Fruit fly (Drosophila melanogaster) whole organism, embryonic: Measurements from ENCODE around the gene na.

Experiments
- CG10274 ChIP-seq: fragments of 200-800 bp; sonication (Bioruptor generic); optimal IDR thresholded peaks from 3 replicates; lab custom pipeline; 2017; ENCODE audit warnings: missing biosample characterization, mild to moderate bottlenecking, missing genetic modification characterization
- CG10462 ChIP-seq: fragments of 200-800 bp; sonication (Bioruptor generic); optimal IDR thresholded peaks from 2 replicates; lab custom pipeline; 2016; ENCODE audit warnings: missing biosample characterization, missing genetic modification characterization
- CG12155 ChIP-seq: fragments of 200-800 bp; sonication (Bioruptor generic); optimal IDR thresholded peaks from 3 replicates; lab custom pipeline; 2016; ENCODE audit warnings: missing biosample characterization, missing genetic modification characterization
- CG12299 ChIP-seq: fragments of 200-800 bp; sonication (Bioruptor generic); optimal IDR thresholded peaks from 2 replicates; lab custom pipeline; 2018; ENCODE audit warnings: missing biosample characterization, mild to moderate bottlenecking, missing genetic modification characterization
- CG12659 ChIP-seq: fragments of 200-800 bp; sonication (Bioruptor generic); optimal IDR thresholded peaks from 3 replicates; lab custom pipeline; 2017; ENCODE audit warnings: mild to moderate bottlenecking, missing biosample characterization, missing genetic modification reagents, missing genetic modification characterization
- CG14050 ChIP-seq: fragments of 200-800 bp; sonication (Bioruptor generic); IDR thresholded peaks from 3 replicates; pipeline ENCODE4 v1.3.6; 2022; ENCODE audit warnings: missing biosample characterization, missing genetic modification characterization
- CG14667 ChIP-seq: fragments of 200-800 bp; sonication (Bioruptor generic); IDR thresholded peaks from 2 replicates; pipeline ENCODE4 v1.3.6; 2022; ENCODE audit warnings: missing biosample characterization, missing genetic modification characterization
- CG18011 ChIP-seq: fragments of 200-800 bp; sonication (Bioruptor generic); optimal IDR thresholded peaks from 2 replicates; lab custom pipeline; 2017; ENCODE audit warnings: missing biosample characterization, missing genetic modification characterization, mild to moderate bottlenecking, moderate library complexity, missing genotype
- CG30403 ChIP-seq: fragments of 200-800 bp; sonication (Bioruptor generic); optimal IDR thresholded peaks from 3 replicates; lab custom pipeline; 2016; ENCODE audit warnings: missing biosample characterization, missing genetic modification characterization
- CG31441 ChIP-seq: fragments of 200-800 bp; sonication (Bioruptor generic); IDR thresholded peaks from 2 replicates; pipeline ENCODE4 v1.3.6; 2022; ENCODE audit warnings: missing biosample characterization, missing genetic modification characterization
- CG33557 ChIP-seq: fragments of 200-800 bp; sonication (Bioruptor generic); optimal IDR thresholded peaks from 2 replicates; lab custom pipeline; 2019; ENCODE audit warnings: missing biosample characterization, mild to moderate bottlenecking, missing genetic modification characterization, moderate library complexity
- CG6689 ChIP-seq: fragments of 200-800 bp; sonication (Bioruptor generic); IDR thresholded peaks from 2 replicates; pipeline ENCODE4 v1.3.6; 2022; ENCODE audit warnings: missing biosample characterization, missing genetic modification characterization
- CG7839 ChIP-seq: fragments of 200-800 bp; sonication (Bioruptor generic); optimal IDR thresholded peaks from 3 replicates; lab custom pipeline; 2018; ENCODE audit warnings: missing biosample characterization, mild to moderate bottlenecking, missing genetic modification characterization, moderate library complexity
- CG9437 ChIP-seq: fragments of 200-800 bp; sonication (Bioruptor generic); optimal IDR thresholded peaks from 2 replicates; lab custom pipeline; 2018; ENCODE audit warnings: missing biosample characterization, mild to moderate bottlenecking, missing genetic modification characterization
- CHES-1-like ChIP-seq: fragments of 200-800 bp; sonication (Bioruptor generic); optimal IDR thresholded peaks from 2 replicates; lab custom pipeline; 2016; ENCODE audit warnings: missing biosample characterization, missing genetic modification characterization
- Deaf1 ChIP-seq: fragments of 200-800 bp; optimal IDR thresholded peaks from 3 replicates; lab custom pipeline; 2019; ENCODE audit warnings: missing biosample characterization, mild to moderate bottlenecking, missing genetic modification characterization, moderate library complexity
- Doc3 ChIP-seq: fragments of 200-800 bp; sonication (Bioruptor generic); IDR thresholded peaks from 3 replicates; pipeline ENCODE4 v1.3.6; 2022; ENCODE audit warnings: missing biosample characterization, missing genetic modification characterization; ENCODE audit not compliant: partially characterized antibody
- ERR ChIP-seq: fragments of 200-800 bp; sonication (Bioruptor generic); optimal IDR thresholded peaks from 2 replicates; lab custom pipeline; 2016; ENCODE audit warnings: missing biosample characterization, missing genetic modification characterization
- Fer3 ChIP-seq: fragments of 200-800 bp; sonication (Bioruptor generic); optimal IDR thresholded peaks from 2 replicates; lab custom pipeline; 2018; ENCODE audit warnings: missing biosample characterization, mild to moderate bottlenecking, missing genetic modification characterization, moderate library complexity
- HLH4C ChIP-seq: fragments of 200-800 bp; sonication (Bioruptor generic); IDR thresholded peaks from 3 replicates; pipeline ENCODE4 v1.3.6; 2022; ENCODE audit warnings: missing biosample characterization, missing genetic modification characterization; ENCODE audit not compliant: partially characterized antibody
- Hmx ChIP-seq: fragments of 200-800 bp; sonication (Bioruptor generic); optimal IDR thresholded peaks from 2 replicates; lab custom pipeline; 2016; ENCODE audit warnings: missing biosample characterization, missing genetic modification characterization
- MTF-1 ChIP-seq: fragments of 200-800 bp; sonication (Bioruptor generic); optimal IDR thresholded peaks from 2 replicates; lab custom pipeline; 2018; ENCODE audit warnings: missing biosample characterization, mild to moderate bottlenecking, missing genetic modification characterization, borderline replicate concordance
- Med ChIP-seq: fragments of 200-800 bp; sonication (Bioruptor generic); peaks from one replicate; lab custom pipeline; 2016; ENCODE audit warnings: missing biosample characterization, missing genetic modification characterization, mild to moderate bottlenecking, inconsistent platforms, moderate library complexity
- Rx ChIP-seq: fragments of 200-800 bp; sonication (Bioruptor generic); IDR thresholded peaks from 2 replicates; pipeline ENCODE4 v1.3.6; 2022; ENCODE audit warnings: missing biosample characterization, missing genetic modification characterization
- Sox102F ChIP-seq: fragments of 200-800 bp; sonication (Bioruptor generic); optimal IDR thresholded peaks from 2 replicates; lab custom pipeline; 2018; ENCODE audit warnings: missing biosample characterization, mild to moderate bottlenecking, missing genetic modification characterization, moderate library complexity
- Sry-β ChIP-seq: fragments of 200-800 bp; sonication (Bioruptor generic); optimal IDR thresholded peaks from 2 replicates; lab custom pipeline; 2018; ENCODE audit warnings: missing biosample characterization, mild to moderate bottlenecking, missing genetic modification characterization, moderate library complexity
- TFAM ChIP-seq: fragments of 200-800 bp; sonication (Bioruptor generic); optimal IDR thresholded peaks from 2 replicates; lab custom pipeline; 2017; ENCODE audit warnings: missing biosample characterization, missing genetic modification characterization, inconsistent platforms
- ara ChIP-seq: fragments of 200-800 bp; sonication (Bioruptor generic); IDR thresholded peaks from 2 replicates; pipeline ENCODE4 v1.3.6; 2022; ENCODE audit warnings: missing biosample characterization, missing genetic modification characterization
- br ChIP-seq: fragments of >200 bp; optimal IDR thresholded peaks from 2 replicates; lab custom pipeline; 2017
- chif ChIP-seq, 2 experiments: fragments of 200-800 bp; sonication (Bioruptor generic); optimal IDR thresholded peaks; 3 replicates each; lab custom pipeline; 2016; ENCODE audit warnings: missing biosample characterization in 2 of 2, missing genetic modification characterization in 2 of 2
- corto ChIP-seq: fragments of 200-800 bp; sonication (Bioruptor generic); optimal IDR thresholded peaks from 2 replicates; lab custom pipeline; 2016; ENCODE audit warnings: missing biosample characterization, mild to moderate bottlenecking, missing genetic modification characterization, moderate library complexity
- dimm ChIP-seq: fragments of 200-800 bp; sonication (Bioruptor generic); IDR thresholded peaks from 2 replicates; pipeline ENCODE4 v1.3.6; 2022; ENCODE audit warnings: missing biosample characterization, missing genetic modification characterization
- dysf ChIP-seq: fragments of 200-800 bp; sonication (Bioruptor generic); IDR thresholded peaks from 3 replicates; pipeline ENCODE4 v1.3.6; 2022; ENCODE audit warnings: missing biosample characterization, missing genetic modification characterization
- ems ChIP-seq: fragments of 200-800 bp; sonication (Bioruptor generic); optimal IDR thresholded peaks from 3 replicates; lab custom pipeline; 2016; ENCODE audit warnings: missing biosample characterization, missing genetic modification characterization
- fru ChIP-seq: fragments of >200 bp; optimal IDR thresholded peaks from 2 replicates; lab custom pipeline; 2017
- fu2 ChIP-seq: fragments of 200-800 bp; sonication (Bioruptor generic); optimal IDR thresholded peaks from 2 replicates; lab custom pipeline; 2016; ENCODE audit warnings: missing biosample characterization, missing genetic modification characterization
- gce ChIP-seq: fragments of 200-800 bp; sonication (Bioruptor generic); IDR thresholded peaks from 3 replicates; pipeline ENCODE4 v1.3.6; 2022; ENCODE audit warnings: missing biosample characterization, missing genetic modification characterization
- gsb ChIP-seq: fragments of 200-800 bp; sonication (Bioruptor generic); IDR thresholded peaks from 2 replicates; pipeline ENCODE4 v1.3.6; 2022; ENCODE audit warnings: missing biosample characterization, missing genetic modification characterization
- insv ChIP-seq, 2 experiments: fragments of 200-800 bp; sonication (Bioruptor generic); optimal IDR thresholded peaks; 3 replicates each; lab custom pipeline; 2016 to 2018; ENCODE audit warnings: missing biosample characterization in 2 of 2, missing genetic modification characterization in 2 of 2
- kah ChIP-seq: fragments of 200-800 bp; sonication (Bioruptor generic); optimal IDR thresholded peaks from 2 replicates; lab custom pipeline; 2018; ENCODE audit warnings: missing biosample characterization, mild to moderate bottlenecking, missing genetic modification characterization
- kay ChIP-seq: fragments of 200-800 bp; sonication (Bioruptor generic); optimal IDR thresholded peaks from 2 replicates; lab custom pipeline; 2016; ENCODE audit warnings: missing biosample characterization, missing genetic modification characterization
- lab ChIP-seq: fragments of 200-800 bp; sonication (Bioruptor generic); optimal IDR thresholded peaks from 3 replicates; lab custom pipeline; 2017; ENCODE audit warnings: missing biosample characterization, missing genetic modification characterization, mild to moderate bottlenecking, moderate library complexity, missing genetic modification reagents
- lov ChIP-seq, 2 experiments: fragments of 200-800 bp in 1 of 2; fragments of >200 bp in 1 of 2; sonication (Bioruptor generic) in 1 of 2; IDR thresholded peaks in 1 of 2; optimal IDR thresholded peaks in 1 of 2; 2 replicates in 1 of 2; 3 replicates in 1 of 2; pipeline versions ENCODE4 v1.3.6 to Lab custom; 2017 to 2022; ENCODE audit warnings: missing biosample characterization in 1 of 2, missing genetic modification characterization in 1 of 2
- mirr ChIP-seq: fragments of 200-800 bp; sonication (Bioruptor generic); optimal IDR thresholded peaks from 3 replicates; lab custom pipeline; 2018; ENCODE audit warnings: missing biosample characterization, mild to moderate bottlenecking, missing genetic modification characterization
- nom ChIP-seq: fragments of 200-800 bp; sonication (Bioruptor generic); optimal IDR thresholded peaks from 2 replicates; lab custom pipeline; 2017; ENCODE audit warnings: missing biosample characterization, missing genetic modification characterization, mild to moderate bottlenecking, moderate library complexity, missing genetic modification reagents
- psq ChIP-seq: fragments of 200-800 bp; sonication (Bioruptor generic); optimal IDR thresholded peaks from 2 replicates; lab custom pipeline; 2017; ENCODE audit warnings: missing biosample characterization, missing genetic modification characterization
- repo ChIP-seq: fragments of 200-800 bp; sonication (Bioruptor generic); optimal IDR thresholded peaks from 2 replicates; lab custom pipeline; 2016; ENCODE audit warnings: missing biosample characterization, missing genetic modification characterization
- stc ChIP-seq: fragments of 200-800 bp; sonication (Bioruptor generic); IDR thresholded peaks from 2 replicates; pipeline ENCODE4 v1.3.6; 2022; ENCODE audit warnings: missing biosample characterization, missing genetic modification characterization
- tup ChIP-seq: fragments of 200-800 bp; sonication (Bioruptor generic); optimal IDR thresholded peaks from 2 replicates; lab custom pipeline; 2016; ENCODE audit warnings: missing biosample characterization, mild to moderate bottlenecking, missing genetic modification characterization, moderate library complexity
- tx ChIP-seq: fragments of 200-800 bp; sonication (Bioruptor generic); optimal IDR thresholded peaks from 2 replicates; lab custom pipeline; 2016; ENCODE audit warnings: missing biosample characterization, missing genetic modification characterization
- wdn ChIP-seq: fragments of 200-800 bp; sonication (Bioruptor generic); IDR thresholded peaks from 2 replicates; pipeline ENCODE4 v1.3.6; 2022; ENCODE audit warnings: missing biosample characterization, missing genetic modification characterization
- wek ChIP-seq: fragments of 200-800 bp; sonication (Bioruptor generic); optimal IDR thresholded peaks from 3 replicates; lab custom pipeline; 2018; ENCODE audit warnings: missing biosample characterization, mild to moderate bottlenecking, missing genetic modification characterization, moderate library complexity

Gene na

dm6 chrX:14216844-14217243 is 49.3 kb upstream of the na start (continued):
- TF ChIP-seq CG33557 (GFP tag; lab: Kevin White, UChicago) (no peak), tup (no peak), CG12299 (tag; lab: Kevin White, UChicago) (no peak), lab (GFP tag; lab: Kevin White, UChicago) (peak; percentile 1), wdn (GFP tag; lab: Robert Waterston, UW) (no peak), CG31441 (no peak), CG14667 (no peak), CG30403 (peak; percentile 8), lov (optimal IDR thresholded peaks at IDR 0.05; lab: Kevin White, UChicago) (no peak), lov (GFP tag; IDR thresholded peaks at IDR 0.05; lab: Robert Waterston, UW) (no peak), Rx (no peak), repo (GFP tag; lab: Kevin White, UChicago) (no peak), CHES-1-like (no peak), gsb (GFP tag; lab: Robert Waterston, UW) (no peak), Sry-β (GFP tag; lab: Kevin White, UChicago) (no peak), mirr (no peak), Doc3 (GFP tag; lab: Robert Waterston, UW) (no peak), Med (GFP tag; lab: Kevin White, UChicago) (peak; percentile 16), CG10462 (GFP tag; lab: Kevin White, UChicago) (no peak), ERR (GFP tag; lab: Kevin White, UChicago) (no peak), CG14050 (GFP tag; lab: Robert Waterston, UW) (no peak), CG6689 (GFP tag; lab: Robert Waterston, UW) (no peak), CG10274 (GFP tag; lab: Kevin White, UChicago) (no peak), ems (no peak), CG9437 (GFP tag; lab: Kevin White, UChicago) (no peak), kay (no peak), fru (lab: Kevin White, UChicago) (no peak), Hmx (GFP tag; lab: Kevin White, UChicago) (no peak)

DNA sequence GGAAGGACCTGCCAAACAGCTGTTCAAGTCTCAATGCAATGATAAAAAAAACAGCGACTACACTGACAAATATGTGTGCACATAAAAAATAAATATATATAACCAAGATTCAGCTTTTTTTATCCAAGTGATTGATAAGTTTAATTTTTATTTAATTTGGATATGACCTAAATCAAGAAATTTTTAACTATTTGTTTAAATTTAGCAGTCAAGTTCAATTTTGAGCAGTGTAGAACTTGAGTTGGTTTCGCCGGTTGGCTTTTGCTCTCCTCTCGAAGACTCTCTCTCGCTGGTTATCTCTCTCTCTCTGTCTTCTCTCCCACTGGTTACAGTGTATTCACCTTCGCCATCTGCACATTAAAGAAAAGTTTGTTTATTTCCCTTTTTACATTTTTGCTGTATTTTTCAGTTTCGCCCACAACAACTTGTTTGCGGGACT is 48.1 kb upstream of the na start:
- TF ChIP-seq wek (GFP tag; lab: Kevin White, UChicago) (peak; percentile 16), CG12659 (GFP tag; lab: Kevin White, UChicago) (peak; percentile 89), insv (GFP tag; optimal IDR thresholded peaks at IDR 0.05; lab: Kevin White, UChicago) (peak in 1 of 2 experiments; percentile 21), ara (GFP tag; lab: Robert Waterston, UW) (peak; percentile 82), dimm (GFP tag; lab: Robert Waterston, UW) (peak; percentile 60; the same call in 1 of the 2 replicates), fu2 (GFP tag; lab: Kevin White, UChicago) (peak; percentile 48), tx (GFP tag; lab: Kevin White, UChicago) (peak; percentile 41), CG12155 (GFP tag; lab: Kevin White, UChicago) (peak; percentile 88), br (no peak), TFAM (no peak), Deaf1 (tag; lab: Kevin White, UChicago) (peak; percentile 67), nom (GFP tag; lab: Kevin White, UChicago) (peak; percentile 96), HLH4C (GFP tag; lab: Robert Waterston, UW) (no peak), MTF-1 (GFP tag; lab: Kevin White, UChicago) (peak; percentile 71), CG18011 (GFP tag; lab: Kevin White, UChicago) (peak; percentile 63), Sox102F (GFP tag; lab: Kevin White, UChicago) (peak; percentile 92), chif (GFP tag; optimal IDR thresholded peaks at IDR 0.05; lab: Kevin White, UChicago) (peak; percentile 73 to 81), gce (GFP tag; lab: Robert Waterston, UW) (peak; percentile 69; the same call in 1 of the 3 replicates), kah (GFP tag; lab: Kevin White, UChicago) (peak; percentile 62), stc (GFP tag; lab: Robert Waterston, UW) (peak; percentile 85), gsb (GFP tag; lab: Robert Waterston, UW) (peak; percentile 74), Fer3 (peak; percentile 89), dysf (GFP tag; lab: Robert Waterston, UW) (peak; percentile 93), corto (GFP tag; lab: Kevin White, UChicago) (peak; percentile 77), CG7839 (tag; lab: Kevin White, UChicago) (peak; percentile 92), psq (GFP tag; lab: Kevin White, UChicago) (peak; percentile 33)
